Worm (Caenorhabditis elegans): ENCODE results near the gene srbc-70.
A peak's percentile ranks its signal among the peaks of the same experiment; 100 is the strongest.

srbc-70 gene

ce11 chrIV:4225851-4226250 is 2.0 kb downstream of the srbc-70 start, which contains the start of gene srbc-71:
Gene srbc-71, minus strand, starts transcription at chrIV:4225951.
- TF ChIP-seq pat-9 (tag; optimal IDR thresholded peaks at IDR 0.05) (no peak), ttx-3 (tag; optimal IDR thresholded peaks at IDR 0.05) (no peak), ceh-30 (tag; optimal IDR thresholded peaks at IDR 0.05) (no peak), unc-86 (tag; optimal IDR thresholded peaks at IDR 0.05) (no peak), odd-2 (tag; optimal IDR thresholded peaks at IDR 0.05) (no peak), ceh-48 (tag; optimal IDR thresholded peaks at IDR 0.05) (no peak), rnt-1 (tag; optimal IDR thresholded peaks at IDR 0.05) (no peak), sdc-2 (tag; optimal IDR thresholded peaks at IDR 0.05) (no peak), elt-2 (tag; optimal IDR thresholded peaks at IDR 0.05) (no peak), ceh-22 (tag; optimal IDR thresholded peaks at IDR 0.05) (no peak), dmd-4 (tag; optimal IDR thresholded peaks at IDR 0.05; ENCODE audit: borderline replicate concordance) (no peak), npax-4 (tag; optimal IDR thresholded peaks at IDR 0.05) (no peak)

DNA sequence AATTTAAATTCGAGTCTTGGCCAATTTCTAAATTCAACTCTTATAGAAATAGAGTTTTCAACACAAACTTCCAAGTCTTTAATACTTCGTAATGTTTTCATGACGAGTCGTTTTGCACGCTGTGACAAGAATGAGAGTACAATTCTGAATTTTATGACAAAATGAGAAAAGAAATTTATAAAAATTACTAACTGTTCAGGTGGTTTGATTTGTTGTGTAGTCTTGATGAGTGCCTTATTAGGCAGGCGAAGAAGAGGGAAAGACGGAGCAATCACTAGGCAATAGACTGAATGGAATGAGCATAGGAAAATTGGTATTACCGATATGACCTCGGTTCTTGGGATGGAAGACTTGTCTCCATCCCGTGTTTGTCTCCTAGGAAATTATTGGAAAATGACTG is 7.8 kb downstream of the srbc-70 start, which contains the start of gene F30B5.11:
Gene F30B5.11, minus strand, starts transcription at position 101 of the 400 bp plus-strand sequence.
- no peak for TF ChIP-seq ceh-48 (tag; optimal IDR thresholded peaks at IDR 0.05)

- TF ChIP-seq ceh-9 (tag; optimal IDR thresholded peaks at IDR 0.05) (no peak), pat-9 (tag; optimal IDR thresholded peaks at IDR 0.05) (no peak), tbx-7 (tag; optimal IDR thresholded peaks at IDR 0.05) (no peak), pqm-1 (tag; optimal IDR thresholded peaks at IDR 0.05) (no peak), sox-4 (tag; optimal IDR thresholded peaks at IDR 0.05) (no peak), ceh-34 (tag; optimal IDR thresholded peaks at IDR 0.05) (no peak), unc-42 (tag; optimal IDR thresholded peaks at IDR 0.05) (no peak), hlh-6 (tag; optimal IDR thresholded peaks at IDR 0.05) (no peak), hlh-13 (GFP tag; optimal IDR thresholded peaks at IDR 0.05) (no peak), nhr-11 (tag; optimal IDR thresholded peaks at IDR 0.05) (no peak), odd-2 (tag; optimal IDR thresholded peaks at IDR 0.05) (no peak)
Observed at ce11 chrIV:4218276-4218675, 9.5 kb downstream of the srbc-70 start.

DNA sequence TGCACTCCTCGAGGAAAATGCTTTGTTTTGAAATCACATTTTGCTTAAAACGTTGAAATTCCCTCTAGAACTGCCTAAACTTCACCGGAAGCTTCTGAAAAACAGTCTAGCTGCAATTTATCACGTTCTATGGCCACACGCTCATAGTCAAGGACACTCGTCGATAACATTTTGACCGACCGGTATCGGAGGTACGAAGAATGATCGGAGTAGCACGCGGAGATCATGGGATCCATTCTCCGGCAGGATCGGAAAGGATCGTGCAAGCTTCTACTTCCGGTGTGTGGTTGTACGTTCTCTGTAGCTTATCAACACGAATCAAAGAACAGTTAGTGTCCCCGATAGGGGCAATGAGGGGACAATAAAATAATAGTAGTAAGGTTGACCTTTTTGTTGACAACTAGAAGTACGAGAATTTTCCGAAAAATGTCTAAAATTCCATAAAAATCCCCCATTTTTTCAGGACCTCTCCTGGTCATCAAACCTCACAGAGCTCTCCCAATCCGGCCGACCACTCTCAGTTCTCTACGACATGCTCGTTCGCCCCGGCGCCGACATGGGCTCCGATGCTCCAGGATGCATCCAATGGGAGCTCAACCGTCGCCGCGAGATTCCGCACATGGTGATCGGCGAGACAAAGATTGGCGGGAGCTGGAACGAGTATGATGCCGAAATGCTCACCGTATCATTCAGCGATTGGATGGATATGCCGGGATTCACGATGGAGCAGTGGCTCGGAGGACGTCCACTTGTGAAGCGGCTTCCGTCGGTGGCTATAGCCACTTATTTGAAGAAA is 11.5 kb downstream of the srbc-70 start:
- no peak for TF ChIP-seq eyg-1 (tag; optimal IDR thresholded peaks at IDR 0.05)
- TF ChIP-seq mec-3 (tag; optimal IDR thresholded peaks at IDR 0.05; ENCODE audit: borderline replicate concordance), result no peak
- TF ChIP-seq tbx-2 (tag; optimal IDR thresholded peaks at IDR 0.05), result no peak
- no peak for TF ChIP-seq fax-1 (tag; optimal IDR thresholded peaks at IDR 0.05)
- no peak for TF ChIP-seq ets-4 (tag; optimal IDR thresholded peaks at IDR 0.05)
- no peak for TF ChIP-seq npax-4 (tag; optimal IDR thresholded peaks at IDR 0.05)
- TF ChIP-seq dve-1 (tag; optimal IDR thresholded peaks at IDR 0.05), result no peak

DNA sequence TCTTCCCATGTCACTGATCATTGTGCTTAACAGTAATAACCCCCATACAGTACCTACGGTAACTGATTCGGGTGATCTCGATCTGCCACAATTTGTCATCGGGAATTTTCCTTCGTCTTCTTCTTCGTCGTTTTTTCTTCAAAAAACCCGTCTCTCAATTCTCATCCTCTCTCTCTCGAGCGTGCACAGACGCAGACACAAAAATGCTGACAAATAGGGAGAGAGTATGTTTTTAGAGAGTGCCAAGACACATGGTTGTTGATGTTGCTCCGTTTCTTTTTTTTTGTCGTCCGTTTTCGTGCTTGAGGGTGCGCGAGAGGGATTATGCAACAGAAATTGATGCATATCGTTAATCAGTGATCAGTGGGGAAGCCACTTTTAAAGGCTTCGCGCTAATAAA is 12.5 kb downstream of the srbc-70 start:
- TF ChIP-seq zip-5 (tag; optimal IDR thresholded peaks at IDR 0.05) (no peak), elt-4 (tag; optimal IDR thresholded peaks at IDR 0.05) (no peak), ceh-48 (tag; optimal IDR thresholded peaks at IDR 0.05) (no peak), pat-9 (tag; optimal IDR thresholded peaks at IDR 0.05) (no peak), fkh-6 (tag; optimal IDR thresholded peaks at IDR 0.05) (no peak), pros-1 (tag; optimal IDR thresholded peaks at IDR 0.05) (no peak), nhr-232 (tag; optimal IDR thresholded peaks at IDR 0.05) (no peak), pqm-1 (tag; optimal IDR thresholded peaks at IDR 0.05) (no peak), C38D4.7 (GFP tag; optimal IDR thresholded peaks at IDR 0.05) (no peak), ceh-18 (tag; optimal IDR thresholded peaks at IDR 0.05) (peak; percentile 22), ceh-34 (tag; optimal IDR thresholded peaks at IDR 0.05) (no peak), unc-86 (tag; optimal IDR thresholded peaks at IDR 0.05) (no peak), ceh-2 (tag; optimal IDR thresholded peaks at IDR 0.05) (no peak), mec-3 (tag; optimal IDR thresholded peaks at IDR 0.05; ENCODE audit: borderline replicate concordance) (no peak), unc-55 (GFP tag; optimal IDR thresholded peaks at IDR 0.05) (no peak), unc-3 (GFP tag; conservative IDR thresholded peaks at IDR 0.05) (no peak), unc-3 (tag; optimal IDR thresholded peaks at IDR 0.05) (no peak), ahr-1 (tag; optimal IDR thresholded peaks at IDR 0.05) (no peak), dmd-4 (tag; optimal IDR thresholded peaks at IDR 0.05; ENCODE audit: borderline replicate concordance) (no peak), hlh-30 (tag; optimal IDR thresholded peaks at IDR 0.05; ENCODE audit: insufficient read depth) (no peak), fax-1 (tag; optimal IDR thresholded peaks at IDR 0.05) (no peak), tbx-2 (tag; optimal IDR thresholded peaks at IDR 0.05) (peak; percentile 35), hlh-8 (tag; optimal IDR thresholded peaks at IDR 0.05) (no peak), pha-2 (tag; optimal IDR thresholded peaks at IDR 0.05) (no peak), ets-4 (tag; optimal IDR thresholded peaks at IDR 0.05) (no peak), nfya-1 (tag; optimal IDR thresholded peaks at IDR 0.05) (peak; percentile 59)
